Worm (Caenorhabditis elegans) whole organism, L3 larva: ENCODE data around the gene K06H7.8.
A peak's percentile ranks its signal among the peaks of the same experiment; 100 is the strongest.

ENCODE experiments used
- ZK546.5 ChIP-seq: sonication (generic microtip); optimal IDR thresholded peaks from 2 replicates; lab custom pipeline; 2017; ENCODE audit warnings: missing biosample characterization, missing genetic modification characterization
- ama-1 ChIP-seq: fragments of 150-350 bp; optimal IDR thresholded peaks from 2 replicates; lab custom pipeline; 2018
- ceh-28 ChIP-seq: fragments of 150-350 bp; optimal IDR thresholded peaks from 2 replicates; lab custom pipeline; 2014; ENCODE audit warnings: missing biosample characterization, missing genetic modification reagents, missing genetic modification characterization
- daf-12 ChIP-seq: fragments of 150-350 bp; optimal IDR thresholded peaks from 2 replicates; lab custom pipeline; 2014; ENCODE audit warnings: missing biosample characterization, missing genetic modification reagents, missing genetic modification characterization
- egl-27 ChIP-seq: sonication (generic microtip); optimal IDR thresholded peaks from 4 replicates; lab custom pipeline; 2017; ENCODE audit warnings: missing biosample characterization, missing genetic modification reagents, missing genetic modification characterization
- egl-5 ChIP-seq: fragments of 150-350 bp; optimal IDR thresholded peaks from 2 replicates; lab custom pipeline; 2017; ENCODE audit warnings: missing biosample characterization, missing genetic modification reagents, missing genetic modification characterization, inconsistent platforms
- elt-1 ChIP-seq: fragments of 150-350 bp; optimal IDR thresholded peaks from 2 replicates; lab custom pipeline; 2014; ENCODE audit warnings: missing biosample characterization, missing genetic modification characterization
- elt-2 ChIP-seq: sonication (generic microtip); optimal IDR thresholded peaks from 2 replicates; lab custom pipeline; 2016; ENCODE audit warnings: missing genetic modification reagents, mild to moderate bottlenecking, missing genetic modification characterization, missing compliant biosample characterization
- elt-3 ChIP-seq, 3 experiments: fragments of 150-350 bp in 1 of 3; sonication (generic microtip) in 2 of 3; optimal IDR thresholded peaks; 2 replicates in 2 of 3; 4 replicates in 1 of 3; lab custom pipeline; 2014 to 2017; ENCODE audit warnings: missing biosample characterization in 3 of 3, missing genetic modification characterization in 3 of 3
- eor-1 ChIP-seq, 2 experiments: fragments of 150-350 bp; optimal IDR thresholded peaks; 2 replicates each; lab custom pipeline; 2014 to 2018; ENCODE audit warnings: missing biosample characterization in 2 of 2, missing genetic modification characterization in 2 of 2
- fkh-10 ChIP-seq: sonication (generic microtip); optimal IDR thresholded peaks from 2 replicates; lab custom pipeline; 2017; ENCODE audit warnings: missing biosample characterization, missing genetic modification reagents, missing genetic modification characterization
- fkh-2 ChIP-seq: fragments of 150-350 bp; optimal IDR thresholded peaks from 2 replicates; lab custom pipeline; 2014; ENCODE audit warnings: missing biosample characterization, missing genetic modification reagents, missing genetic modification characterization
- fos-1 ChIP-seq: fragments of 150-350 bp; optimal IDR thresholded peaks from 2 replicates; lab custom pipeline; 2014; ENCODE audit warnings: missing biosample characterization, missing genetic modification characterization
- jun-1 ChIP-seq: fragments of 150-350 bp; optimal IDR thresholded peaks from 2 replicates; lab custom pipeline; 2014; ENCODE audit warnings: missing biosample characterization, missing genetic modification reagents, missing genetic modification characterization
- lin-39 ChIP-seq: fragments of 150-350 bp; optimal IDR thresholded peaks from 2 replicates; lab custom pipeline; 2018; ENCODE audit warnings: missing biosample characterization, missing genetic modification reagents, missing genetic modification characterization
- mdl-1 ChIP-seq: fragments of 150-350 bp; optimal IDR thresholded peaks from 2 replicates; lab custom pipeline; 2014; ENCODE audit warnings: missing biosample characterization, missing genetic modification characterization
- mml-1 ChIP-seq: fragments of 150-350 bp; sonication (generic microtip); optimal IDR thresholded peaks from 3 replicates; lab custom pipeline; 2014; ENCODE audit warnings: missing biosample characterization, missing genetic modification characterization
- nfya-1 ChIP-seq: sonication (generic microtip); optimal IDR thresholded peaks from 2 replicates; lab custom pipeline; 2017; ENCODE audit warnings: missing genetic modification characterization, mild to moderate bottlenecking, missing compliant biosample characterization, antibody characterized with exemption, moderate library complexity; ENCODE audit not compliant: insufficient read depth
- nhr-11 ChIP-seq: fragments of 150-350 bp; optimal IDR thresholded peaks from 2 replicates; lab custom pipeline; 2014; ENCODE audit warnings: missing biosample characterization, missing genetic modification characterization
- nhr-12 ChIP-seq: fragments of 150-350 bp; optimal IDR thresholded peaks from 2 replicates; lab custom pipeline; 2014; ENCODE audit warnings: missing biosample characterization, missing genetic modification characterization
- nhr-23 ChIP-seq: fragments of 150-350 bp; optimal IDR thresholded peaks from 2 replicates; lab custom pipeline; 2014; ENCODE audit warnings: missing biosample characterization, missing genetic modification reagents, missing genetic modification characterization
- nhr-237 ChIP-seq: fragments of 150-350 bp; optimal IDR thresholded peaks from 2 replicates; lab custom pipeline; 2014; ENCODE audit warnings: missing biosample characterization, missing genetic modification characterization
- nhr-25 ChIP-seq: sonication (generic microtip); optimal IDR thresholded peaks from 2 replicates; lab custom pipeline; 2017; ENCODE audit warnings: missing biosample characterization, missing genetic modification characterization
- nhr-28 ChIP-seq: fragments of 150-350 bp; optimal IDR thresholded peaks from 2 replicates; lab custom pipeline; 2014; ENCODE audit warnings: missing biosample characterization, missing genetic modification characterization
- nhr-43 ChIP-seq: sonication (generic microtip); optimal IDR thresholded peaks from 2 replicates; lab custom pipeline; 2016; ENCODE audit warnings: mild to moderate bottlenecking, missing genetic modification characterization, missing compliant biosample characterization; ENCODE audit not compliant: poor library complexity, severe bottlenecking
- nhr-67 ChIP-seq: fragments of 150-350 bp; optimal IDR thresholded peaks from 2 replicates; lab custom pipeline; 2014; ENCODE audit warnings: missing biosample characterization, missing genetic modification characterization
- nhr-76 ChIP-seq: fragments of 150-350 bp; sonication (generic microtip); optimal IDR thresholded peaks from 5 replicates; lab custom pipeline; 2014; ENCODE audit warnings: missing biosample characterization, missing genetic modification characterization
- nhr-77 ChIP-seq: fragments of 150-350 bp; optimal IDR thresholded peaks from 2 replicates; lab custom pipeline; 2014; ENCODE audit warnings: missing biosample characterization, missing genetic modification characterization
- pqm-1 ChIP-seq: fragments of 150-350 bp; optimal IDR thresholded peaks from 2 replicates; lab custom pipeline; 2017; ENCODE audit warnings: missing biosample characterization, missing genetic modification characterization, inconsistent platforms
- sea-2 ChIP-seq: fragments of 150-350 bp; sonication (generic microtip); optimal IDR thresholded peaks from 4 replicates; lab custom pipeline; 2014; ENCODE audit warnings: missing biosample characterization, missing genetic modification reagents, missing genetic modification characterization
- skn-1 ChIP-seq: fragments of 150-350 bp; optimal IDR thresholded peaks from 2 replicates; lab custom pipeline; 2014; ENCODE audit warnings: missing biosample characterization, missing genetic modification characterization
- snpc-4 ChIP-seq: fragments of 150-350 bp; optimal IDR thresholded peaks from 2 replicates; lab custom pipeline; 2014; ENCODE audit warnings: missing biosample characterization, missing genetic modification characterization
- tbx-2 ChIP-seq: sonication (generic microtip); optimal IDR thresholded peaks from 2 replicates; lab custom pipeline; 2016; ENCODE audit warnings: mild to moderate bottlenecking, missing genetic modification characterization, missing compliant biosample characterization
- zag-1 ChIP-seq: fragments of 150-350 bp; optimal IDR thresholded peaks from 2 replicates; lab custom pipeline; 2014; ENCODE audit warnings: missing biosample characterization, missing genetic modification characterization
- ztf-11 ChIP-seq: fragments of 150-350 bp; optimal IDR thresholded peaks from 2 replicates; lab custom pipeline; 2014; ENCODE audit warnings: missing biosample characterization, missing genetic modification characterization
- ztf-4 ChIP-seq: fragments of 150-350 bp; optimal IDR thresholded peaks from 2 replicates; lab custom pipeline; 2014; ENCODE audit warnings: missing biosample characterization, missing genetic modification characterization

The K06H7.8 gene

DNA sequence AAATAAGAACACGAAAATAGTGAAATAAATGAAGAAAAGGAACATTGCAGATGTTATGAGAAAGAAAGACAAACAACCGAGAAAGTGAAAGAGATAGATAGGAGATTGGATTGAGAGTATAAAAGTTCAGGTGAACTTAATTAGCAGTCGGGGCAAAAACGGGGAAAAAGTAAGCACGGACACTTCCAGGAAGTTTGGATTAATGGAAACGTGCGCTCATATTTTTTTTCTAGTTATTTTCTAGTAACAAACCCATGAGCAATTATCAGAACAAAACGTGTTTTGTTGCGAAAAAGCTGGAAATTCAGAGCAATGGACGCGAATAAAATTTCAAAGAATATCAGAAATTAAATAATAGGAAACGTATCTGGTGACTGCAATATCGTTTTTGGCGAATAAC lies 23.9 kb upstream of the K06H7.8 start:
- TF ChIP-seq snpc-4 (tag; lab: Kevin White, UChicago) (no peak), fos-1 (tag; lab: Kevin White, UChicago) (no peak), sea-2 (no peak), nfya-1 (tag; lab: Kevin White, UChicago) (no peak), ztf-11 (tag; lab: Kevin White, UChicago) (no peak), eor-1 (tag; optimal IDR thresholded peaks at IDR 0.05; lab: Kevin White, UChicago) (no peak), fkh-10 (GFP tag; lab: Kevin White, UChicago) (no peak), elt-3 (tag; optimal IDR thresholded peaks at IDR 0.05; lab: Kevin White, UChicago) (no peak), tbx-2 (tag; lab: Kevin White, UChicago) (no peak), ama-1 (no peak), pqm-1 (tag; lab: Kevin White, UChicago) (no peak)

DNA sequence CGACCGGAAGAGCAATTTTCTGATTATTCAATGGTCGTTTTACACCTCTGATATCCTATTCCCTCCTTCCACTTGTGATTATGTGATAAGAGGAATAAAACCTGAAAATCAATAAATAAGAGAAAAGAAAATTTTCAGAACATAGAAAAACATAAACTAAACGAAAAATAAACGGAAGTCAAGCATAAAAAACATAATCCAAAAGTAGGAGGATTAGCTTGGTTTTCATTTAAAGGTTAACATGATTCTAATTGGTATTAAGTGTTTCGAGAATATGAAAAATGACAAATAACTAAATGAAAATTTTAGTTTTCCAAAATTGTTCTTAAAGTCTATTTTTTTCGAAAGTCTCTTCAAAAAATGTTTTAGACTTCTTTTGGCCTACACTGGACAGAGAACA lies 23.1 kb upstream of the K06H7.8 start, which contains the start of gene gei-8:
Gene gei-8 (minus strand): TSS at position 101 of the 400 bp plus-strand sequence.
- TF ChIP-seq ZK546.5 (tag; lab: Kevin White, UChicago) (no peak), ceh-28 (tag; lab: Kevin White, UChicago) (no peak), sea-2 (no peak), mdl-1 (tag; lab: Kevin White, UChicago) (no peak), skn-1 (tag; lab: Kevin White, UChicago) (no peak), elt-3 (tag; optimal IDR thresholded peaks at IDR 0.05; lab: Kevin White, UChicago) (no peak), ztf-4 (tag; lab: Kevin White, UChicago) (no peak), eor-1 (tag; optimal IDR thresholded peaks at IDR 0.05; lab: Kevin White, UChicago) (no peak), fos-1 (tag; lab: Kevin White, UChicago) (no peak), nhr-28 (tag; lab: Kevin White, UChicago) (no peak), ama-1 (no peak), nhr-12 (tag; lab: Kevin White, UChicago) (no peak), egl-5 (tag; lab: Kevin White, UChicago) (no peak), nhr-25 (no peak), nhr-23 (tag; lab: Kevin White, UChicago) (no peak), elt-2 (no peak), fkh-2 (no peak), lin-39 (tag; lab: Kevin White, UChicago) (no peak), elt-1 (tag; lab: Kevin White, UChicago) (no peak)

DNA sequence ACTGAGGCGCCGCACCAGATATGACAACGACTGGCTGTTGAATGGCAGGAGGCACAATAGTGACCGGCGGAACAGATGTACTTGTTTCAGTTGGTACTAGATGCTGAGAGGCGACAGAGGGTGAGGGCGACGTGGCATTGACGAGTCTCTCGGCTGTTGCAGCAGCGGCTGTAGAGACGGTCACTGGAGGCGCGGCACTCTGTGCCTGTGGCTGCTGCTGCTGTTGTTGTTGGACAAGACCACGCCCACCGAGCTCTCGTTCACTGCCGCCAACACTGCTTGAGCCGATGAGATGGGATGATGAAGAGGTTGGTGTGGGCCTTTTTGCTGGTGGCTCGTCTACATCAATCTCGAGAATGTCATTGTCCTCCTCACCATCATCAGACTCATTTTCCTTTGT lies 19.1 kb upstream of the K06H7.8 start:
- TF ChIP-seq nhr-25: no peak
- TF ChIP-seq elt-1 (tag; lab: Kevin White, UChicago): no peak
- no peak for TF ChIP-seq pqm-1 (tag; lab: Kevin White, UChicago)
- TF ChIP-seq nhr-67: no peak

DNA sequence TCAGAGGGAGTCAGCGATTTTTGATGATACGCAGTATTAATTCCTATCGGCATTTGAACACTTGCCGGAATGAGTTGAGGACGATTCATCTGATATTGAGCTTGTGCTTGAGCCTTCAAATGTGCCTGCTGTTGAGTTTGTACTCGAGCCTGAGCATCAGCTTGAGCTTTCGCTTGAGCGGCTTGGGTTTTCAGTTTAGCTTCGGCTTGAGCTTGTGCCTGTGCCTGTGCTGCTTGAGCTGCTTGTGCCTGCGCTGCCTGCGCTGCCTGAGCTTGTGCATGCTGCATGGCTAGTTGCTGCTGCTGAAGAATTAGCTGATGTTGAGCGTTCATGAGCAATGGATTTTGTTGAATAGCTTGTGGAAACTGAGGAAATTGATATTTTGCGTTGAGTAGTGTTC lies 17.9 kb upstream of the K06H7.8 start:
- no peak for TF ChIP-seq nhr-11 (tag; lab: Kevin White, UChicago)
- no peak for TF ChIP-seq ama-1
- TF ChIP-seq zag-1: no peak
- no peak for TF ChIP-seq nhr-77
- TF ChIP-seq nhr-76 (tag; lab: Kevin White, UChicago): no peak
- no peak for TF ChIP-seq nhr-12 (tag; lab: Kevin White, UChicago)
- no peak for TF ChIP-seq fos-1 (tag; lab: Kevin White, UChicago)
- TF ChIP-seq eor-1 (tag; optimal IDR thresholded peaks at IDR 0.05; lab: Kevin White, UChicago): no peak
- TF ChIP-seq ztf-4 (tag; lab: Kevin White, UChicago): no peak
- no peak for TF ChIP-seq sea-2
- no peak for TF ChIP-seq nhr-237 (tag; lab: Kevin White, UChicago)
- TF ChIP-seq lin-39 (tag; lab: Kevin White, UChicago): no peak
- TF ChIP-seq pqm-1 (tag; lab: Kevin White, UChicago): no peak
- no peak for TF ChIP-seq daf-12 (tag; lab: Kevin White, UChicago)
- no peak for TF ChIP-seq ZK546.5 (tag; lab: Kevin White, UChicago)
- no peak for TF ChIP-seq jun-1
- TF ChIP-seq nhr-23 (tag; lab: Kevin White, UChicago): no peak
- TF ChIP-seq elt-2: no peak
- no peak for TF ChIP-seq egl-27 (tag; lab: Kevin White, UChicago)
- TF ChIP-seq, all 47 proteins: peak for 0

DNA sequence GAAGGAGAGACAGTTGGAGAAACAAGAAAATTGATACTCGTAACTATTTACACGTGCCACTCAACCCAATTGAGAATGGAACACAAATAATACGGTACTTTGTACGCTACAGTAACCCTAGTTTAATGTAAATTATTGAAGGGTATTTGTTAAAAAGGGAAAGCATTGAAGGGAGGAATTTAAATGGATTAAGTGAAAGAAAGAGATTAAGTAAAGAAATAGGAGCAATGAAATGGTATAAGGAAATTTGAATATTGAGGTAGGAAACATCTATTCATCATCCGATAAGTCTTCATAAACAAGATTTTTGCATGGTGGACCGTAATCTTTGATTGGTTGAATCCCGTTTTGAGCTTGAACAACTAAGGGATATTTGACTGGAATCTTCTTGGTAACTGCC lies 13.3 kb upstream of the K06H7.8 start:
- TF ChIP-seq mml-1 (tag; lab: Kevin White, UChicago) (no peak), fos-1 (tag; lab: Kevin White, UChicago) (no peak), ztf-11 (tag; lab: Kevin White, UChicago) (no peak), mdl-1 (tag; lab: Kevin White, UChicago) (no peak), fkh-2 (no peak), nhr-25 (no peak), daf-12 (tag; lab: Kevin White, UChicago) (no peak), nhr-43 (peak; percentile 36)
